Worm (Caenorhabditis elegans): ENCODE measurements around the gene nhr-182.

DNA sequence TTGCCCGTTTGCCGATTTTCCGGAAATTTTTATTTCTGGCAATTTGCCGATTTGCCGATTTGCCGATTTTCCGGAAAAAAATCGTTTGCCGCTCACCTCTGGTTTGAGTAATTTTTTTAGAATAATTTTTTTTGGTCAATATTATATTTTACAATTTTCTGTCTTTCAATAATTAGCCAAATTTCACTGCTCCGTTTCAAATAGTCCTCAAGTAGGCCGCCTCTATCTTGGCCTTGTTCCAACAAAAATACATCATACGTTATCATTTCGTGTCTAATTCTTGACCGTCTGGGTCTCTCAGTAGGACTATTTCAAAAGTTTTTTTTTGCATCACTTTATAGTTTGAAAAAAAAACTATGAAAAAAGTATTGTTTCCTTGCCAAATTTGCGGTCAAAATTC, 32.5 kb upstream of the nhr-182 start, which contains the start of gene nhr-115:
- TF ChIP-seq cog-1 (tag; optimal IDR thresholded peaks at IDR 0.05) (no peak), ref-1 (GFP tag; conservative IDR thresholded peaks at IDR 0.05) (no peak), med-1 (GFP tag; optimal IDR thresholded peaks at IDR 0.05; ENCODE audit: insufficient read depth) (no peak), ztf-29 (GFP tag; IDR thresholded peaks at IDR 0.05) (no peak), T22C8.4 (GFP tag; IDR thresholded peaks at IDR 0.05) (no peak), klf-2 (GFP tag; conservative IDR thresholded peaks at IDR 0.05) (no peak), ztf-23 (GFP tag; IDR thresholded peaks at IDR 0.05) (no peak), flt-1 (GFP tag; IDR thresholded peaks at IDR 0.05) (no peak), tab-1 (GFP tag; IDR thresholded peaks at IDR 0.05) (no peak)
